Worm (Caenorhabditis elegans) whole organism, L1 larva: Measurements from ENCODE around the gene ZC266.1.

ENCODE experiments used
- F16B12.6 ChIP-seq: fragments of 150-350 bp; optimal IDR thresholded peaks from 2 replicates; lab custom pipeline; 2014; ENCODE audit warnings: missing biosample characterization, missing genetic modification characterization
- aly-2 ChIP-seq: fragments of 150-350 bp; optimal IDR thresholded peaks from 2 replicates; lab custom pipeline; 2014; ENCODE audit warnings: missing biosample characterization, missing genetic modification characterization
- ama-1 ChIP-seq: fragments of 150-350 bp; optimal IDR thresholded peaks from 2 replicates; lab custom pipeline; 2014
- blmp-1 ChIP-seq: fragments of 150-350 bp; optimal IDR thresholded peaks from 2 replicates; lab custom pipeline; 2014; ENCODE audit warnings: missing biosample characterization, missing genetic modification characterization
- ceh-8 ChIP-seq: fragments of 200-800 bp; sonication (Bioruptor generic); optimal IDR thresholded peaks from 2 replicates; lab custom pipeline; 2018; ENCODE audit warnings: mild to moderate bottlenecking, missing genetic modification characterization, moderate library complexity, missing compliant biosample characterization
- ceh-82 ChIP-seq, 3 experiments: fragments of 150-350 bp in 1 of 3; sonication (generic microtip) in 2 of 3; optimal IDR thresholded peaks; 2 replicates each; lab custom pipeline; 2014 to 2017; ENCODE audit warnings: missing biosample characterization in 3 of 3, missing genetic modification characterization in 3 of 3
- efl-1 ChIP-seq, 4 experiments: fragments of 150-350 bp; optimal IDR thresholded peaks in 3 of 4; peaks in 1 of 4; 1 replicate in 1 of 4; 2 replicates in 3 of 4; lab custom pipeline; 2014; ENCODE audit warnings: missing biosample characterization in 2 of 4, missing genetic modification characterization in 2 of 4, missing genetic modification reagents in 2 of 4
- egl-27 ChIP-seq, 2 experiments: fragments of 150-350 bp in 1 of 2; sonication (generic microtip); optimal IDR thresholded peaks; 3 replicates each; lab custom pipeline; 2017 to 2018; ENCODE audit warnings: missing biosample characterization in 2 of 2, missing genetic modification characterization in 2 of 2, missing genetic modification reagents in 2 of 2
- elt-2 ChIP-seq: sonication (generic microtip); optimal IDR thresholded peaks from 2 replicates; lab custom pipeline; 2016; ENCODE audit warnings: missing genetic modification characterization, mild to moderate bottlenecking, inconsistent platforms, missing compliant biosample characterization, missing genetic modification reagents
- elt-3 ChIP-seq, 6 experiments: fragments of 150-350 bp in 1 of 6; sonication (generic microtip); optimal IDR thresholded peaks; 2 replicates each; lab custom pipeline; 2017 to 2018; ENCODE audit warnings: missing biosample characterization in 6 of 6, missing genetic modification characterization in 6 of 6, inconsistent platforms in 1 of 6
- fkh-10 ChIP-seq: sonication (generic microtip); optimal IDR thresholded peaks from 2 replicates; lab custom pipeline; 2017; ENCODE audit warnings: missing biosample characterization, missing genetic modification reagents, missing genetic modification characterization
- fkh-8 ChIP-seq: sonication (generic microtip); optimal IDR thresholded peaks from 2 replicates; lab custom pipeline; 2016; ENCODE audit warnings: mild to moderate bottlenecking, missing genetic modification characterization, missing compliant biosample characterization
- hlh-17 ChIP-seq: fragments of 200-800 bp; sonication (Bioruptor generic); optimal IDR thresholded peaks from 2 replicates; lab custom pipeline; 2018; ENCODE audit warnings: missing genetic modification characterization, mild to moderate bottlenecking, missing compliant biosample characterization, moderate library complexity, borderline replicate concordance
- hlh-4 ChIP-seq: sonication (generic microtip); optimal IDR thresholded peaks from 2 replicates; lab custom pipeline; 2016; ENCODE audit warnings: mild to moderate bottlenecking, missing genetic modification characterization, missing compliant biosample characterization
- isw-1 ChIP-seq: fragments of 200-800 bp; sonication (Bioruptor generic); IDR thresholded peaks from 2 replicates; pipeline ENCODE4 v1.3.6; 2022; ENCODE audit warnings: missing genetic modification characterization, missing compliant biosample characterization
- jun-1 ChIP-seq: fragments of 150-350 bp; optimal IDR thresholded peaks from 2 replicates; lab custom pipeline; 2014; ENCODE audit warnings: missing biosample characterization, missing genetic modification reagents, missing genetic modification characterization
- lin-14 ChIP-seq: fragments of 200-800 bp; sonication (Bioruptor generic); optimal IDR thresholded peaks from 2 replicates; lab custom pipeline; 2018; ENCODE audit warnings: mild to moderate bottlenecking, missing genetic modification characterization, moderate library complexity, missing compliant biosample characterization
- lin-35 ChIP-seq, 2 experiments: fragments of 150-350 bp; optimal IDR thresholded peaks; 2 replicates each; lab custom pipeline; 2014; ENCODE audit warnings: missing biosample characterization in 2 of 2, missing genetic modification characterization in 2 of 2, missing genetic modification reagents in 2 of 2
- lin-39 ChIP-seq: fragments of 150-350 bp; optimal IDR thresholded peaks from 2 replicates; lab custom pipeline; 2014; ENCODE audit warnings: missing biosample characterization, missing genetic modification reagents, missing genetic modification characterization
- lsy-2 ChIP-seq, 2 experiments: fragments of 150-350 bp; optimal IDR thresholded peaks; 2 replicates each; lab custom pipeline; 2014; ENCODE audit warnings: missing biosample characterization in 2 of 2, missing genetic modification characterization in 2 of 2
- mdl-1 ChIP-seq, 2 experiments: fragments of 150-350 bp; optimal IDR thresholded peaks; 2 replicates each; lab custom pipeline; 2014 to 2017; ENCODE audit warnings: missing biosample characterization in 2 of 2, missing genetic modification characterization in 2 of 2, inconsistent platforms in 1 of 2
- mef-2 ChIP-seq: fragments of 150-350 bp; optimal IDR thresholded peaks from 2 replicates; lab custom pipeline; 2014; ENCODE audit warnings: missing biosample characterization, missing genetic modification characterization
- mep-1 ChIP-seq: fragments of 150-350 bp; optimal IDR thresholded peaks from 2 replicates; lab custom pipeline; 2014; ENCODE audit warnings: missing biosample characterization, missing genetic modification characterization
- nhr-11 ChIP-seq: fragments of 150-350 bp; optimal IDR thresholded peaks from 2 replicates; lab custom pipeline; 2014; ENCODE audit warnings: missing biosample characterization, missing genetic modification characterization
- nhr-12 ChIP-seq: sonication (generic microtip); optimal IDR thresholded peaks from 2 replicates; lab custom pipeline; 2017; ENCODE audit warnings: missing biosample characterization, missing genetic modification characterization
- nhr-237 ChIP-seq: fragments of 150-350 bp; optimal IDR thresholded peaks from 2 replicates; lab custom pipeline; 2014; ENCODE audit warnings: missing biosample characterization, missing genetic modification characterization
- nhr-47 ChIP-seq: sonication (generic microtip); optimal IDR thresholded peaks from 2 replicates; lab custom pipeline; 2016; ENCODE audit warnings: mild to moderate bottlenecking, missing genetic modification characterization, moderate library complexity, missing compliant biosample characterization
- nhr-77 ChIP-seq: fragments of 150-350 bp; optimal IDR thresholded peaks from 2 replicates; lab custom pipeline; 2014; ENCODE audit warnings: missing biosample characterization, missing genetic modification characterization
- pax-3 ChIP-seq: fragments of 200-800 bp; sonication (Bioruptor generic); optimal IDR thresholded peaks from 2 replicates; lab custom pipeline; 2018; ENCODE audit warnings: mild to moderate bottlenecking, missing genetic modification characterization, moderate library complexity, missing compliant biosample characterization
- pqm-1 ChIP-seq: sonication (generic microtip); optimal IDR thresholded peaks from 3 replicates; lab custom pipeline; 2017; ENCODE audit warnings: missing biosample characterization, missing genetic modification characterization
- skn-1 ChIP-seq: fragments of 150-350 bp; optimal IDR thresholded peaks from 2 replicates; lab custom pipeline; 2014; ENCODE audit warnings: missing biosample characterization, missing genetic modification characterization
- sptf-1 ChIP-seq: fragments of 150-350 bp; optimal IDR thresholded peaks from 2 replicates; lab custom pipeline; 2014; ENCODE audit warnings: missing biosample characterization, missing genetic modification characterization
- tlp-1 ChIP-seq: fragments of 150-350 bp; optimal IDR thresholded peaks from 2 replicates; lab custom pipeline; 2014; ENCODE audit warnings: missing biosample characterization, missing genetic modification characterization
- unc-62 ChIP-seq: fragments of 150-350 bp; optimal IDR thresholded peaks from 2 replicates; lab custom pipeline; 2014; ENCODE audit warnings: missing biosample characterization, missing genetic modification reagents, missing genetic modification characterization
- xbp-1 ChIP-seq: sonication (generic microtip); optimal IDR thresholded peaks from 2 replicates; lab custom pipeline; 2016; ENCODE audit warnings: missing genetic modification characterization, missing compliant biosample characterization
- zip-4 ChIP-seq: fragments of 200-800 bp; sonication (Bioruptor generic); optimal IDR thresholded peaks from 2 replicates; lab custom pipeline; 2018; ENCODE audit warnings: mild to moderate bottlenecking, missing genetic modification characterization, moderate library complexity, missing compliant biosample characterization

The ZC266.1 gene

DNA sequence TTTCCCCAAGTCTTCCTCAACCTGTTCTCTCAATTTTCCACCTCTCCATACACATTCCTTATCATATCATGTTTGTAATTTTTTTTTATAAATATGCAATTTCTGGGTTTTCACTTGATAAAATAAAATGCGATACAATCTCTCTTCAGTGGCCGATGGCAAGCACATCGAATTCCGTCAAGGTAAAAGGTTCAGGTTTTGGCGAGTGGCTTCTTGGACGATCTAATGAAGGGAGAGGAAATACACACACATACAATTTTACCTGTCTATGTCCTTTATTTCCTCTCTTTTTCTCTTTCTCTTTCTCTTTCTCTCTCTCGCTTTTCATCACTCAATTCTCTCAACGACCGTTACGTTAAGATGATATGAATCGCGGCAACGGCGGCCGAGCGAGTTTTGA lies 48.6 kb downstream of the ZC266.1 start (continued):
- TF ChIP-seq nhr-12 (no peak), sptf-1 (tag; lab: Kevin White, UChicago) (no peak), hlh-4 (no peak), skn-1 (tag; lab: Kevin White, UChicago) (no peak), mef-2 (tag; lab: Kevin White, UChicago) (no peak), lin-14 (no peak), pqm-1 (tag; lab: Kevin White, UChicago) (no peak), hlh-17 (GFP tag; lab: Kevin White, UChicago) (no peak), blmp-1 (tag; lab: Kevin White, UChicago) (peak; percentile 86), fkh-10 (GFP tag; lab: Kevin White, UChicago) (no peak), isw-1 (GFP tag; lab: Robert Waterston, UW) (no peak), elt-3 (tag; optimal IDR thresholded peaks at IDR 0.05; lab: Kevin White, UChicago) (peak in 3 of 6 experiments; percentile 15 to 54 (median 48)), jun-1 (no peak), efl-1 (optimal IDR thresholded peaks at IDR 0.05; lab: Kevin White, UChicago) (no peak), efl-1 (GFP tag; optimal IDR thresholded peaks at IDR 0.05 in 1 of 2; lab: Kevin White, UChicago) (peak in 1 of 2 experiments; percentile 45), lin-35 (GFP tag; optimal IDR thresholded peaks at IDR 0.05; lab: Kevin White, UChicago) (peak in 1 of 2 experiments; percentile 18), mep-1 (tag; lab: Kevin White, UChicago) (peak; percentile 23), xbp-1 (tag; lab: Kevin White, UChicago) (no peak), elt-2 (peak; percentile 11), ceh-8 (no peak)

ce11 chrV:4649649-4650384 lies 50.3 kb downstream of the ZC266.1 start:
- no peak for TF ChIP-seq efl-1 (optimal IDR thresholded peaks at IDR 0.05; lab: Kevin White, UChicago)
- TF ChIP-seq efl-1 (GFP tag; optimal IDR thresholded peaks at IDR 0.05 in 1 of 2; lab: Kevin White, UChicago) = peak in 1 of 2 experiments; percentile 57
- no peak for TF ChIP-seq nhr-237 (tag; lab: Kevin White, UChicago)
- TF ChIP-seq, all 84 proteins: peak for 1

ce11 chrV:4648527-4648926 lies 51.6 kb downstream of the ZC266.1 start, which contains the start of gene F41F3.8:
Gene F41F3.8, plus strand, starts transcription at chrV:4648827.
- TF ChIP-seq nhr-11 = no peak
- peak; percentile 41 for TF ChIP-seq blmp-1 (tag; lab: Kevin White, UChicago)
- no peak for TF ChIP-seq unc-62 (GFP tag; lab: Kevin White, UChicago)

DNA sequence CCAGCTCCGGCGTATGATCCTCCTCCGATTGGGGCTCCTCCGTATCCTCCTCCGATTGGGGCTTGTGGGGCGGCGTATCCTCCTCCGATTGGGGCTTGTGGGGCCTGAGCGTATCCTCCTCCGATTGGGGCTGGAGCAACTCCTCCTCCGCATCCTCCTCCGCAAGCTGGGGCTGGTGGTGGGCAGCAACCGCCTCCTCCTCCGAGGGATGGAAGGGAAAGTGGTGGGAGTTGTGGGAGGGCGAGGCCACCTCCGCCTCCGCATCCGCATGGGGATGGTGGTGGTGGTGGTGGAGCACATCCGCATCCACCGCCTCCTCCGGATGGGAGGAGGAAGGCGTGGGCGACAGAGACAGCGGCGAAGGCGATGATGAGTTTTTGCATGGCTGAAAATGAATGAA lies 52.2 kb downstream of the ZC266.1 start, which contains the start of gene F41F3.3:
F41F3.3 (minus strand) TSS at position 383 of the 400 bp plus-strand sequence.
- TF ChIP-seq ama-1 (lab: Kevin White, UChicago) = peak; percentile 46
- TF ChIP-seq lin-39 (tag; lab: Kevin White, UChicago) = no peak
- TF ChIP-seq aly-2 (tag; lab: Kevin White, UChicago) = no peak
- TF ChIP-seq nhr-47 = no peak
- no peak for TF ChIP-seq ceh-82 (tag; optimal IDR thresholded peaks at IDR 0.05; lab: Kevin White, UChicago)
- TF ChIP-seq zip-4 = no peak
- no peak for TF ChIP-seq fkh-8 (tag; lab: Kevin White, UChicago)
- no peak for TF ChIP-seq pax-3 (tag; lab: Kevin White, UChicago)
- TF ChIP-seq mef-2 (tag; lab: Kevin White, UChicago) = no peak
- no peak for TF ChIP-seq F16B12.6 (tag; lab: Kevin White, UChicago)
- no peak for TF ChIP-seq skn-1 (tag; lab: Kevin White, UChicago)
- no peak for TF ChIP-seq nhr-12
- TF ChIP-seq mdl-1 (tag; optimal IDR thresholded peaks at IDR 0.05; lab: Kevin White, UChicago) = no peak
- TF ChIP-seq ceh-8 = peak; percentile 75
- TF ChIP-seq nhr-77 (tag; lab: Kevin White, UChicago) = no peak
- TF ChIP-seq egl-27 (tag; optimal IDR thresholded peaks at IDR 0.05; lab: Kevin White, UChicago) = no peak
- no peak for TF ChIP-seq efl-1 (optimal IDR thresholded peaks at IDR 0.05; lab: Kevin White, UChicago)
- peak in 1 of 2 experiments; percentile 57 for TF ChIP-seq efl-1 (GFP tag; optimal IDR thresholded peaks at IDR 0.05 in 1 of 2; lab: Kevin White, UChicago)
- no peak for TF ChIP-seq tlp-1
- no peak for TF ChIP-seq lsy-2 (tag; optimal IDR thresholded peaks at IDR 0.05; lab: Kevin White, UChicago)
